Fruit fly (Drosophila melanogaster) whole organism, embryonic: Measurements from ENCODE around the gene Efhc1.1.

Experiments used
- Abd-B ChIP-seq: fragments of 200-800 bp; sonication (Bioruptor generic); optimal IDR thresholded peaks from 2 replicates; lab custom pipeline; 2018; ENCODE audit warnings: missing biosample characterization, mild to moderate bottlenecking, missing genetic modification characterization, moderate library complexity
- BEAF-32 ChIP-seq: fragments of 200-800 bp; sonication (Bioruptor generic); optimal IDR thresholded peaks from 3 replicates; lab custom pipeline; 2017; ENCODE audit warnings: missing biosample characterization, missing genetic modification characterization, mild to moderate bottlenecking, moderate library complexity, missing genetic modification reagents
- CG10209 ChIP-seq: fragments of 200-800 bp; sonication (Bioruptor generic); optimal IDR thresholded peaks from 3 replicates; lab custom pipeline; 2017; ENCODE audit warnings: missing biosample characterization, mild to moderate bottlenecking, missing genetic modification characterization, missing genetic modification reagents
- CG10267 ChIP-seq: fragments of 200-800 bp; sonication (Bioruptor generic); optimal IDR thresholded peaks from 2 replicates; lab custom pipeline; 2018; ENCODE audit warnings: missing biosample characterization, mild to moderate bottlenecking, missing genetic modification characterization, moderate library complexity
- CG11723 ChIP-seq: fragments of 200-800 bp; sonication (Bioruptor generic); optimal IDR thresholded peaks from 2 replicates; lab custom pipeline; 2017; ENCODE audit warnings: missing biosample characterization, mild to moderate bottlenecking, missing genetic modification characterization
- CG13287 ChIP-seq: fragments of 200-800 bp; sonication (Bioruptor generic); IDR thresholded peaks from 2 replicates; pipeline ENCODE4 v1.3.6; 2022; ENCODE audit warnings: missing biosample characterization, missing genetic modification characterization; ENCODE audit not compliant: partially characterized antibody
- CG13296 ChIP-seq: fragments of 200-800 bp; sonication (Bioruptor generic); optimal IDR thresholded peaks from 3 replicates; lab custom pipeline; 2018; ENCODE audit warnings: missing biosample characterization, mild to moderate bottlenecking, missing genetic modification characterization
- CG14050 ChIP-seq: fragments of 200-800 bp; sonication (Bioruptor generic); IDR thresholded peaks from 3 replicates; pipeline ENCODE4 v1.3.6; 2022; ENCODE audit warnings: missing biosample characterization, missing genetic modification characterization
- CG1603 ChIP-seq: fragments of 200-800 bp; sonication (Bioruptor generic); optimal IDR thresholded peaks from 2 replicates; lab custom pipeline; 2019; ENCODE audit warnings: missing biosample characterization, mild to moderate bottlenecking, missing genetic modification characterization, moderate library complexity
- CG16813 ChIP-seq: fragments of 200-800 bp; sonication (Bioruptor generic); IDR thresholded peaks from 3 replicates; pipeline ENCODE4 v1.3.6; 2022; ENCODE audit warnings: missing biosample characterization, missing genetic modification characterization; ENCODE audit not compliant: partially characterized antibody
- CG18476 ChIP-seq: fragments of 200-800 bp; sonication (Bioruptor generic); optimal IDR thresholded peaks from 2 replicates; lab custom pipeline; 2016; ENCODE audit warnings: missing biosample characterization, mild to moderate bottlenecking, missing genetic modification characterization
- CG18599 ChIP-seq: fragments of 200-800 bp; sonication (Bioruptor generic); optimal IDR thresholded peaks from 3 replicates; lab custom pipeline; 2017; ENCODE audit warnings: missing biosample characterization, missing genetic modification characterization, mild to moderate bottlenecking, moderate library complexity, missing genetic modification reagents
- CG18619 ChIP-seq: fragments of 200-800 bp; sonication (Bioruptor generic); optimal IDR thresholded peaks from 3 replicates; lab custom pipeline; 2017; ENCODE audit warnings: missing biosample characterization, mild to moderate bottlenecking, missing genetic modification characterization
- CG30020 ChIP-seq: fragments of 200-800 bp; optimal IDR thresholded peaks from 2 replicates; lab custom pipeline; 2019; ENCODE audit warnings: missing biosample characterization, mild to moderate bottlenecking, missing genetic modification characterization, moderate library complexity
- CG30403 ChIP-seq: fragments of 200-800 bp; sonication (Bioruptor generic); optimal IDR thresholded peaks from 3 replicates; lab custom pipeline; 2016; ENCODE audit warnings: missing biosample characterization, missing genetic modification characterization
- CG3995 ChIP-seq: fragments of 200-800 bp; sonication (Bioruptor generic); optimal IDR thresholded peaks from 3 replicates; lab custom pipeline; 2016; ENCODE audit warnings: missing biosample characterization, missing genetic modification characterization
- CG7786 ChIP-seq: fragments of 200-800 bp; sonication (Bioruptor generic); optimal IDR thresholded peaks from 2 replicates; lab custom pipeline; 2016; ENCODE audit warnings: missing biosample characterization, missing genetic modification characterization
- CG8290 ChIP-seq, 3 experiments: fragments of 200-800 bp; sonication (Bioruptor generic); optimal IDR thresholded peaks; 2 replicates each; lab custom pipeline; 2016 to 2019; ENCODE audit warnings: missing biosample characterization in 3 of 3, missing genetic modification characterization in 3 of 3, mild to moderate bottlenecking in 2 of 3, moderate library complexity in 1 of 3
- CG9437 ChIP-seq: fragments of 200-800 bp; sonication (Bioruptor generic); optimal IDR thresholded peaks from 2 replicates; lab custom pipeline; 2018; ENCODE audit warnings: missing biosample characterization, mild to moderate bottlenecking, missing genetic modification characterization
- CG9876 ChIP-seq: fragments of 200-800 bp; sonication (Bioruptor generic); optimal IDR thresholded peaks from 2 replicates; lab custom pipeline; 2016; ENCODE audit warnings: missing biosample characterization, missing genetic modification characterization
- CHES-1-like ChIP-seq: fragments of 200-800 bp; sonication (Bioruptor generic); optimal IDR thresholded peaks from 2 replicates; lab custom pipeline; 2016; ENCODE audit warnings: missing biosample characterization, missing genetic modification characterization
- Chrac-16 ChIP-seq: fragments of 200-800 bp; sonication (Bioruptor generic); optimal IDR thresholded peaks from 3 replicates; lab custom pipeline; 2016; ENCODE audit warnings: missing biosample characterization, missing genetic modification characterization
- Fer3 ChIP-seq: fragments of 200-800 bp; sonication (Bioruptor generic); optimal IDR thresholded peaks from 2 replicates; lab custom pipeline; 2018; ENCODE audit warnings: missing biosample characterization, mild to moderate bottlenecking, missing genetic modification characterization, moderate library complexity
- HHEX ChIP-seq: fragments of 200-800 bp; sonication (Bioruptor generic); optimal IDR thresholded peaks from 3 replicates; lab custom pipeline; 2017; ENCODE audit warnings: missing biosample characterization, mild to moderate bottlenecking, missing genetic modification characterization, missing genetic modification reagents
- MBD-R2 ChIP-seq: fragments of 200-800 bp; sonication (Bioruptor generic); IDR thresholded peaks from 2 replicates; pipeline ENCODE4 v1.3.6; 2022; ENCODE audit warnings: missing biosample characterization, missing genetic modification characterization
- Max ChIP-seq: fragments of 200-800 bp; sonication (Bioruptor generic); optimal IDR thresholded peaks from 2 replicates; lab custom pipeline; 2016; ENCODE audit warnings: missing biosample characterization, mild to moderate bottlenecking, missing genetic modification characterization
- Myb ChIP-seq: fragments of 200-800 bp; sonication (Bioruptor generic); optimal IDR thresholded peaks from 2 replicates; lab custom pipeline; 2016; ENCODE audit warnings: missing biosample characterization, missing genetic modification characterization
- NfI ChIP-seq: fragments of 200-800 bp; sonication (Bioruptor generic); optimal IDR thresholded peaks from 3 replicates; lab custom pipeline; 2018; ENCODE audit warnings: missing biosample characterization, mild to moderate bottlenecking, missing genetic modification characterization, moderate library complexity
- Opbp ChIP-seq: fragments of 200-800 bp; sonication (Bioruptor generic); IDR thresholded peaks from 3 replicates; pipeline ENCODE4 v1.3.6; 2022; ENCODE audit warnings: missing biosample characterization, missing genetic modification characterization; ENCODE audit not compliant: partially characterized antibody
- Sin3A ChIP-seq: fragments of >200 bp; optimal IDR thresholded peaks from 2 replicates; lab custom pipeline; 2018
- Sry-β ChIP-seq: fragments of 200-800 bp; sonication (Bioruptor generic); optimal IDR thresholded peaks from 2 replicates; lab custom pipeline; 2018; ENCODE audit warnings: missing biosample characterization, mild to moderate bottlenecking, missing genetic modification characterization, moderate library complexity
- Sry-δ ChIP-seq: fragments of 200-800 bp; sonication (Bioruptor generic); optimal IDR thresholded peaks from 2 replicates; lab custom pipeline; 2016; ENCODE audit warnings: missing biosample characterization, missing genetic modification characterization
- YL-1 ChIP-seq: fragments of 200-800 bp; sonication (Bioruptor generic); optimal IDR thresholded peaks from 3 replicates; lab custom pipeline; 2017; ENCODE audit warnings: missing biosample characterization, mild to moderate bottlenecking, missing genetic modification characterization
- al ChIP-seq: fragments of 200-800 bp; sonication (Bioruptor generic); IDR thresholded peaks from 2 replicates; pipeline ENCODE4 v1.3.6; 2022; ENCODE audit warnings: missing biosample characterization, missing genetic modification characterization
- bigmax ChIP-seq: fragments of 200-800 bp; sonication (Bioruptor generic); optimal IDR thresholded peaks from 2 replicates; lab custom pipeline; 2018; ENCODE audit warnings: missing biosample characterization, mild to moderate bottlenecking, missing genetic modification characterization
- bowl ChIP-seq: fragments of 200-800 bp; sonication (Bioruptor generic); IDR thresholded peaks from 2 replicates; pipeline ENCODE4 v1.3.6; 2022; ENCODE audit warnings: missing biosample characterization, missing genetic modification characterization
- cg ChIP-seq: fragments of 200-800 bp; sonication (Bioruptor generic); optimal IDR thresholded peaks from 3 replicates; lab custom pipeline; 2019; ENCODE audit warnings: missing biosample characterization, mild to moderate bottlenecking, missing genetic modification characterization, moderate library complexity
- disco-r ChIP-seq: fragments of 200-800 bp; sonication (Bioruptor generic); optimal IDR thresholded peaks from 2 replicates; lab custom pipeline; 2016; ENCODE audit warnings: missing biosample characterization, missing genetic modification characterization
- h ChIP-seq: fragments of >200 bp; optimal IDR thresholded peaks from 2 replicates; lab custom pipeline; 2017
- ken ChIP-seq: fragments of 200-800 bp; sonication (Bioruptor generic); IDR thresholded peaks from 3 replicates; pipeline ENCODE4 v1.3.6; 2022; ENCODE audit warnings: missing biosample characterization, missing genetic modification characterization
- pum ChIP-seq: fragments of 200-800 bp; sonication (Bioruptor generic); optimal IDR thresholded peaks from 2 replicates; lab custom pipeline; 2016; ENCODE audit warnings: missing biosample characterization, missing genetic modification characterization
- row ChIP-seq: fragments of 200-800 bp; sonication (Bioruptor generic); IDR thresholded peaks from 3 replicates; pipeline ENCODE4 v1.3.6; 2022; ENCODE audit warnings: missing biosample characterization, missing genetic modification characterization
- salm ChIP-seq: fragments of 200-800 bp; sonication (Bioruptor generic); optimal IDR thresholded peaks from 2 replicates; lab custom pipeline; 2018; ENCODE audit warnings: missing biosample characterization, mild to moderate bottlenecking, missing genetic modification characterization
- schlank ChIP-seq: fragments of 200-800 bp; sonication (Bioruptor generic); optimal IDR thresholded peaks from 2 replicates; lab custom pipeline; 2018; ENCODE audit warnings: missing biosample characterization, mild to moderate bottlenecking, missing genetic modification characterization
- sens ChIP-seq: fragments of 200-800 bp; sonication (Bioruptor generic); peaks from one replicate; lab custom pipeline; 2016; ENCODE audit warnings: missing biosample characterization, missing genetic modification characterization
- sima ChIP-seq: fragments of 200-800 bp; sonication (Bioruptor generic); optimal IDR thresholded peaks from 2 replicates; lab custom pipeline; 2016; ENCODE audit warnings: missing biosample characterization, missing genetic modification characterization
- sob ChIP-seq: fragments of 200-800 bp; sonication (Bioruptor generic); IDR thresholded peaks from 2 replicates; pipeline ENCODE4 v1.3.6; 2022; ENCODE audit warnings: missing biosample characterization, missing genetic modification characterization
- sug ChIP-seq: fragments of 200-800 bp; optimal IDR thresholded peaks from 2 replicates; lab custom pipeline; 2019; ENCODE audit warnings: missing biosample characterization, mild to moderate bottlenecking, missing genetic modification characterization, moderate library complexity
- tgo ChIP-seq: fragments of 200-800 bp; sonication (Bioruptor generic); IDR thresholded peaks from 3 replicates; pipeline ENCODE4 v1.3.6; 2022; ENCODE audit warnings: missing biosample characterization, missing genetic modification characterization
- trem ChIP-seq: fragments of 200-800 bp; optimal IDR thresholded peaks from 3 replicates; lab custom pipeline; 2019; ENCODE audit warnings: missing biosample characterization, mild to moderate bottlenecking, missing genetic modification characterization, moderate library complexity
- unc-4 ChIP-seq: fragments of 200-800 bp; sonication (Bioruptor generic); IDR thresholded peaks from 2 replicates; pipeline ENCODE4 v1.3.6; 2022; ENCODE audit warnings: missing biosample characterization, missing genetic modification characterization; ENCODE audit not compliant: partially characterized antibody

The Efhc1.1 gene

DNA sequence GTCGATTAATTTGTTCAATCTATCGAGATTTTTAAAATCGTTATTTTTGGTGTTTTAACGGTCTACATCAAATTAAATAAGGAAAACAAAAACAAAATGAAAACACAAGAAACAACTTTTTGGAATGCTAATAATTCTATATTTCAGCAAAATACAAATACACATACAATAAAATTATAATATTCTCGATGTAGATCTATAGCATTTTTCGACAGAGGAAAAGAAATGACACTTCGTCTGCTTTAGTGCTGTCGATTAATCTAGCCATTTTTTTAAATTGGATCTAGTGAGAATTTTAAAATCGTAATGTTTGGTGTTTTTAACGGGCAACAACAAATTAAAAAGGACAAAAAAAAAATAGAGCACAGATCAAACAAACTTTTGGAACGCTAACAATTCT is 46.4 kb downstream of the Efhc1.1 start, which contains the start of gene Arp6 (continued):
- TF ChIP-seq CG18476 (GFP tag; lab: Kevin White, UChicago) (no peak), Sry-δ (GFP tag; lab: Kevin White, UChicago) (peak; percentile 7), row (GFP tag; lab: Robert Waterston, UW) (peak; percentile 61), sug (tag; lab: Kevin White, UChicago) (peak; percentile 6), disco-r (GFP tag; lab: Kevin White, UChicago) (no peak), BEAF-32 (GFP tag; lab: Kevin White, UChicago) (peak; percentile 32), sob (GFP tag; lab: Robert Waterston, UW) (no peak), CG10267 (peak; percentile 38), al (GFP tag; lab: Robert Waterston, UW) (no peak), CG11723 (GFP tag; lab: Kevin White, UChicago) (no peak), CG30020 (tag; lab: Kevin White, UChicago) (peak; percentile 1), unc-4 (GFP tag; lab: Robert Waterston, UW) (0 out of 2 replicates have a peak, but pooled peaks have one; percentile 24), Myb (GFP tag; lab: Kevin White, UChicago) (peak; percentile 48), sima (no peak), HHEX (no peak), tgo (no peak), trem (tag; lab: Kevin White, UChicago) (peak; percentile 29), ken (GFP tag; lab: Robert Waterston, UW) (no peak), NfI (GFP tag; lab: Kevin White, UChicago) (no peak), bigmax (GFP tag; lab: Kevin White, UChicago) (no peak), h (lab: Kevin White, UChicago) (no peak), sens (peak; percentile 43), CG8290 (GFP tag; optimal IDR thresholded peaks at IDR 0.05; lab: Kevin White, UChicago) (no peak), CG8290 (tag; optimal IDR thresholded peaks at IDR 0.05; lab: Kevin White, UChicago) (no peak), salm (tag; lab: Kevin White, UChicago) (no peak), CG3995 (GFP tag; lab: Kevin White, UChicago) (peak; percentile 65), Sry-β (GFP tag; lab: Kevin White, UChicago) (peak; percentile 93), Opbp (no peak), MBD-R2 (GFP tag; lab: Robert Waterston, UW) (no peak), CG30403 (no peak), CG14050 (GFP tag; lab: Robert Waterston, UW) (no peak)

DNA sequence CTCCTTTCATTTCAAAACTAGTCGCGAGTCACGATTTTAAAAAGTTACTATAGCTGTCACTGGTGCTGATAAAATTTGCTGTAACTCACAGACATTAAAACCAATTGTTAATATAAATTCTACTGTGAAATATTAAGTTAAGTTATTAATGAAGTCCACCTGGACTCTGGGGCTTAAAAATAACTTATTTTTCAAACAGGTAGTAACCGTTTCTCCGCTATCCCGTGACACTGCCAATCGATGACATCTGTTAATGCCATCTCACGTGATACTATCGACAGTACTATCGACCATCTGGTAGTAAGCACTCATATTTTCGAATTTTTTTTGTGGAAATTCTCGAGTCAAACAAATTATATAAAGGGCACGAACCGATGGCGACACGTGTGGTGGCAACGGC is 49.5 kb downstream of the Efhc1.1 start, which contains the start of the genes CG12379 and MagR:
TSS of gene CG12379 (minus strand) at position 2 of the 400 bp plus-strand sequence.
TSS of gene MagR (plus strand) at position 276 of the 400 bp plus-strand sequence.
- TF ChIP-seq CG3995 (GFP tag; lab: Kevin White, UChicago) = peak; percentile 100
- TF ChIP-seq CG9437 (GFP tag; lab: Kevin White, UChicago) = peak; percentile 16
- no peak for TF ChIP-seq cg (GFP tag; lab: Kevin White, UChicago)
- TF ChIP-seq CG16813 (GFP tag; lab: Robert Waterston, UW) = peak; percentile 87
- TF ChIP-seq YL-1 (GFP tag; lab: Kevin White, UChicago) = peak; percentile 20
- TF ChIP-seq CG7786 (GFP tag; lab: Kevin White, UChicago) = peak; percentile 56
- peak; percentile 75 for TF ChIP-seq Myb (GFP tag; lab: Kevin White, UChicago)
- TF ChIP-seq CG18619 (GFP tag; lab: Kevin White, UChicago) = peak; percentile 29
- TF ChIP-seq pum (GFP tag; lab: Kevin White, UChicago) = peak; percentile 55
- peak; percentile 66 for TF ChIP-seq Fer3 (tag; lab: Kevin White, UChicago)
- peak; percentile 57 for TF ChIP-seq Chrac-16 (GFP tag; lab: Kevin White, UChicago)
- peak; percentile 28 for TF ChIP-seq Max
- peak; percentile 57 for TF ChIP-seq CG1603 (tag; lab: Kevin White, UChicago)
- peak; percentile 78 for TF ChIP-seq CG13287 (GFP tag; lab: Robert Waterston, UW)
- peak; percentile 64 for TF ChIP-seq CG13296 (GFP tag; lab: Kevin White, UChicago)
- TF ChIP-seq CHES-1-like (GFP tag; lab: Kevin White, UChicago) = peak; percentile 48
- TF ChIP-seq bowl (GFP tag; lab: Robert Waterston, UW) = no peak
- peak; percentile 29 for TF ChIP-seq schlank
- TF ChIP-seq CG10209 (GFP tag; lab: Kevin White, UChicago) = no peak
- TF ChIP-seq CG9876 (GFP tag; lab: Kevin White, UChicago) = peak; percentile 47
- peak; percentile 63 for TF ChIP-seq Abd-B (GFP tag; lab: Kevin White, UChicago)
- no peak for TF ChIP-seq CG18599 (GFP tag; lab: Kevin White, UChicago)
- peak; percentile 58 for TF ChIP-seq Sin3A (lab: Kevin White, UChicago)
